Worm (Caenorhabditis elegans) whole organism, L2 larva: ENCODE data around the gene clec-196.

Source experiments
- aly-2 ChIP-seq: fragments of 150-350 bp; optimal IDR thresholded peaks from 2 replicates; lab custom pipeline; 2014; ENCODE audit warnings: missing biosample characterization, missing genetic modification characterization
- ama-1 ChIP-seq: fragments of 150-350 bp; optimal IDR thresholded peaks from 2 replicates; lab custom pipeline; 2018; ENCODE audit warnings: inconsistent platforms
- ceh-82 ChIP-seq: fragments of 150-350 bp; optimal IDR thresholded peaks from 2 replicates; lab custom pipeline; 2014; ENCODE audit warnings: missing biosample characterization, missing genetic modification characterization
- nhr-237 ChIP-seq: fragments of 150-350 bp; optimal IDR thresholded peaks from 2 replicates; lab custom pipeline; 2014; ENCODE audit warnings: missing biosample characterization, missing genetic modification characterization
- snpc-4 ChIP-seq: fragments of 150-350 bp; optimal IDR thresholded peaks from 2 replicates; lab custom pipeline; 2014; ENCODE audit warnings: missing biosample characterization, missing genetic modification characterization
- unc-62 ChIP-seq: fragments of 150-350 bp; optimal IDR thresholded peaks from 2 replicates; lab custom pipeline; 2014; ENCODE audit warnings: missing biosample characterization, missing genetic modification reagents, missing genetic modification characterization
- zag-1 ChIP-seq: fragments of 150-350 bp; optimal IDR thresholded peaks from 2 replicates; lab custom pipeline; 2014; ENCODE audit warnings: missing biosample characterization, missing genetic modification characterization
- ztf-4 ChIP-seq: fragments of 150-350 bp; optimal IDR thresholded peaks from 2 replicates; lab custom pipeline; 2014; ENCODE audit warnings: missing biosample characterization, missing genetic modification characterization

DNA sequence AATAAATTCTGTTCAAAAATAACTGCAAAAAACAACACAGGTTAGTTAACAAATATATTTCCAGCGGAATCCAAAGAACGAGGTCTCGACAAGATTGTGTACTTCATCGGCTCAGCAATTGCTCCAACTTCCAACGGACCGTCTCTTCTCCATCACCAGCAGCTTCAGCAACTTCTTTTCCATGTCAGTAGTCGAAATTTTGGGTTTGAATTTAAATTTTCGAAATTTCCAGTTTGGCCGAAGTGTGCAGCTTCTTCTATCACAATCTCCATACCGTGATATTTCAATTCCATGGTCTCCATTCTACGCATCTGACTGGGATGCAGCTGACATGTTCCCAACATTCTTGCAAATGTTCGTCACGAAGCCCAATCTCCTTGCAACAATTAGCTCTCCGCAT, 23.3 kb upstream of the clec-196 start:
- TF ChIP-seq zag-1 (tag; lab: Kevin White, UChicago) (no peak), aly-2 (tag; lab: Kevin White, UChicago) (no peak), ama-1 (lab: Kevin White, UChicago) (no peak), nhr-237 (no peak), ztf-4 (tag; lab: Kevin White, UChicago) (no peak), snpc-4 (tag; lab: Kevin White, UChicago) (no peak), ceh-82 (tag; lab: Kevin White, UChicago) (no peak), unc-62 (GFP tag; lab: Kevin White, UChicago) (no peak)
